Worm (Caenorhabditis elegans) whole organism, L1 larva: ENCODE results near the gene Y51B9A.5.

Source experiments
- aly-2 ChIP-seq: fragments of 150-350 bp; optimal IDR thresholded peaks from 2 replicates; lab custom pipeline; 2014; ENCODE audit warnings: missing biosample characterization, missing genetic modification characterization
- dpl-1 ChIP-seq, 3 experiments: fragments of 150-350 bp in 2 of 3; sonication (generic microtip) in 1 of 3; optimal IDR thresholded peaks; 2 replicates each; lab custom pipeline; 2014 to 2017; ENCODE audit warnings: missing biosample characterization in 3 of 3, missing genetic modification characterization in 3 of 3, missing genetic modification reagents in 3 of 3
- egl-13 ChIP-seq: sonication (generic microtip); optimal IDR thresholded peaks from 2 replicates; lab custom pipeline; 2016; ENCODE audit warnings: missing genotype, missing genetic modification reagents, missing genetic modification characterization, missing compliant biosample characterization
- elt-2 ChIP-seq: sonication (generic microtip); optimal IDR thresholded peaks from 2 replicates; lab custom pipeline; 2016; ENCODE audit warnings: missing genetic modification characterization, mild to moderate bottlenecking, inconsistent platforms, missing compliant biosample characterization, missing genetic modification reagents
- fkh-4 ChIP-seq: sonication (generic microtip); optimal IDR thresholded peaks from 2 replicates; lab custom pipeline; 2016; ENCODE audit warnings: missing compliant biosample characterization, missing genetic modification characterization, borderline replicate concordance
- fos-1 ChIP-seq: fragments of 150-350 bp; optimal IDR thresholded peaks from 2 replicates; lab custom pipeline; 2014; ENCODE audit warnings: missing biosample characterization, missing genetic modification characterization
- hlh-17 ChIP-seq: fragments of 200-800 bp; sonication (Bioruptor generic); optimal IDR thresholded peaks from 2 replicates; lab custom pipeline; 2018; ENCODE audit warnings: missing genetic modification characterization, mild to moderate bottlenecking, missing compliant biosample characterization, moderate library complexity, borderline replicate concordance
- mdl-1 ChIP-seq, 2 experiments: fragments of 150-350 bp; optimal IDR thresholded peaks; 2 replicates each; lab custom pipeline; 2014 to 2017; ENCODE audit warnings: missing biosample characterization in 2 of 2, missing genetic modification characterization in 2 of 2, inconsistent platforms in 1 of 2
- nhr-11 ChIP-seq: fragments of 150-350 bp; optimal IDR thresholded peaks from 2 replicates; lab custom pipeline; 2014; ENCODE audit warnings: missing biosample characterization, missing genetic modification characterization
- nhr-47 ChIP-seq: sonication (generic microtip); optimal IDR thresholded peaks from 2 replicates; lab custom pipeline; 2016; ENCODE audit warnings: mild to moderate bottlenecking, missing genetic modification characterization, moderate library complexity, missing compliant biosample characterization
- pqm-1 ChIP-seq: sonication (generic microtip); optimal IDR thresholded peaks from 3 replicates; lab custom pipeline; 2017; ENCODE audit warnings: missing biosample characterization, missing genetic modification characterization
- unc-62 ChIP-seq: fragments of 150-350 bp; optimal IDR thresholded peaks from 2 replicates; lab custom pipeline; 2014; ENCODE audit warnings: missing biosample characterization, missing genetic modification reagents, missing genetic modification characterization
- ztf-11 ChIP-seq, 2 experiments: sonication (generic microtip); optimal IDR thresholded peaks; 2 replicates each; lab custom pipeline; 2016 to 2017; ENCODE audit warnings: missing genetic modification characterization in 2 of 2, missing biosample characterization in 1 of 2, missing compliant biosample characterization in 1 of 2
- ztf-4 ChIP-seq: fragments of 150-350 bp; optimal IDR thresholded peaks from 2 replicates; lab custom pipeline; 2014; ENCODE audit warnings: missing biosample characterization, missing genetic modification characterization

ce11 chrII:9369394-9369793, 34.6 kb upstream of the Y51B9A.5 start:
- TF ChIP-seq elt-2 (tag; lab: Kevin White, UChicago), result no peak
- no peak for TF ChIP-seq aly-2 (tag; lab: Kevin White, UChicago)
- no peak for TF ChIP-seq pqm-1 (tag; lab: Kevin White, UChicago)
- TF ChIP-seq fos-1 (tag; lab: Kevin White, UChicago), result no peak
- no peak for TF ChIP-seq nhr-11 (tag; lab: Kevin White, UChicago)
- no peak for TF ChIP-seq dpl-1 (GFP tag; optimal IDR thresholded peaks at IDR 0.05; lab: Kevin White, UChicago)
- TF ChIP-seq fkh-4 (tag; lab: Kevin White, UChicago), result no peak
- no peak for TF ChIP-seq hlh-17 (GFP tag; lab: Kevin White, UChicago)
- no peak for TF ChIP-seq ztf-4 (tag; lab: Kevin White, UChicago)
- TF ChIP-seq egl-13 (tag; lab: Kevin White, UChicago), result no peak
- no peak for TF ChIP-seq unc-62 (GFP tag; lab: Kevin White, UChicago)
- no peak for TF ChIP-seq nhr-47 (tag; lab: Kevin White, UChicago)
- TF ChIP-seq ztf-11 (tag; optimal IDR thresholded peaks at IDR 0.05; lab: Kevin White, UChicago), result no peak
- TF ChIP-seq mdl-1 (tag; optimal IDR thresholded peaks at IDR 0.05; lab: Kevin White, UChicago), result no peak
